Worm (Caenorhabditis elegans) whole organism, young adult: ENCODE results near the gene irld-24.
A peak's percentile ranks its signal among the peaks of the same experiment; 100 is the strongest.

Experiments used
- B0019.2 ChIP-seq: fragments of 200-800 bp; sonication (Bioruptor generic); conservative IDR thresholded peaks from 2 replicates; pipeline ENCODE4 v1.3.6; 2022; ENCODE audit warnings: missing genetic modification reagents, missing genetic modification characterization, missing compliant biosample characterization
- C06A6.2 ChIP-seq: fragments of 200-800 bp; sonication (Bioruptor generic); conservative IDR thresholded peaks from 2 replicates; pipeline ENCODE4 v1.3.6; 2022; ENCODE audit warnings: missing genetic modification characterization, missing compliant biosample characterization
- D2030.7 ChIP-seq: fragments of 200-800 bp; sonication (Bioruptor generic); IDR thresholded peaks from 2 replicates; pipeline ENCODE4 v1.3.6; 2022; ENCODE audit warnings: missing genetic modification reagents, missing genetic modification characterization, missing compliant biosample characterization
- F23B12.7 ChIP-seq: sonication (generic microtip); optimal IDR thresholded peaks from 2 replicates; lab custom pipeline; 2017; ENCODE audit warnings: missing genetic modification characterization, mild to moderate bottlenecking, missing compliant biosample characterization, antibody characterized with exemption, moderate library complexity; ENCODE audit not compliant: insufficient read depth
- F33H1.4 ChIP-seq: fragments of 200-800 bp; sonication (Bioruptor generic); IDR thresholded peaks from 2 replicates; pipeline ENCODE4 v1.3.6; 2022; ENCODE audit warnings: missing genetic modification reagents, missing genetic modification characterization, missing compliant biosample characterization
- F39B2.1 ChIP-seq: fragments of 200-800 bp; sonication (Bioruptor generic); IDR thresholded peaks from 2 replicates; pipeline ENCODE4 v1.3.6; 2022; ENCODE audit warnings: missing genetic modification reagents, missing genetic modification characterization, missing compliant biosample characterization
- Y53F4B.3 ChIP-seq: fragments of 200-800 bp; sonication (Bioruptor generic); IDR thresholded peaks from 2 replicates; pipeline ENCODE4 v1.3.6; 2022; ENCODE audit warnings: missing genetic modification reagents, missing genetic modification characterization, missing compliant biosample characterization
- Y67H2A.10 ChIP-seq: fragments of 200-800 bp; sonication (Bioruptor generic); conservative IDR thresholded peaks from 2 replicates; pipeline ENCODE4 v1.3.6; 2022; ENCODE audit warnings: missing genetic modification reagents, missing genetic modification characterization, missing compliant biosample characterization
- ZK185.1 ChIP-seq: sonication (generic microtip); optimal IDR thresholded peaks from 2 replicates; lab custom pipeline; 2016; ENCODE audit warnings: mild to moderate bottlenecking, missing genetic modification characterization, missing compliant biosample characterization; ENCODE audit not compliant: poor library complexity, severe bottlenecking
- akir-1 ChIP-seq: fragments of 200-800 bp; sonication (Bioruptor generic); optimal IDR thresholded peaks from 2 replicates; lab custom pipeline; 2018; ENCODE audit warnings: mild to moderate bottlenecking, missing genetic modification characterization, moderate library complexity, missing compliant biosample characterization
- aptf-2 ChIP-seq: fragments of 200-800 bp; sonication (Bioruptor generic); conservative IDR thresholded peaks from 2 replicates; pipeline ENCODE4 v1.3.6; 2022; ENCODE audit warnings: missing genetic modification reagents, missing genetic modification characterization, missing compliant biosample characterization
- atf-7 ChIP-seq: sonication (generic microtip); optimal IDR thresholded peaks from 2 replicates; lab custom pipeline; 2017; ENCODE audit warnings: mild to moderate bottlenecking, missing genetic modification characterization, missing compliant biosample characterization
- attf-3 ChIP-seq: fragments of 200-800 bp; sonication (Bioruptor generic); conservative IDR thresholded peaks from 2 replicates; pipeline ENCODE4 v1.3.6; 2022; ENCODE audit warnings: missing genetic modification reagents, missing genetic modification characterization, missing compliant biosample characterization
- attf-5 ChIP-seq: fragments of 200-800 bp; sonication (Bioruptor generic); optimal IDR thresholded peaks from 2 replicates; lab custom pipeline; 2018; ENCODE audit warnings: mild to moderate bottlenecking, missing genetic modification characterization, missing compliant biosample characterization
- attf-6 ChIP-seq: fragments of 200-800 bp; sonication (Bioruptor generic); IDR thresholded peaks from 2 replicates; pipeline ENCODE4 v1.3.6; 2022; ENCODE audit warnings: missing genetic modification reagents, missing genetic modification characterization, missing compliant biosample characterization
- bed-2 ChIP-seq: fragments of 200-800 bp; sonication (Bioruptor generic); IDR thresholded peaks from 2 replicates; pipeline ENCODE4 v1.3.6; 2022; ENCODE audit warnings: missing genetic modification reagents, missing genetic modification characterization, missing compliant biosample characterization
- cebp-2 ChIP-seq: fragments of 200-800 bp; sonication (Bioruptor generic); IDR thresholded peaks from 2 replicates; pipeline ENCODE4 v1.3.6; 2022; ENCODE audit warnings: missing genetic modification characterization, missing compliant biosample characterization
- ceh-58 ChIP-seq: fragments of 200-800 bp; sonication (Bioruptor generic); IDR thresholded peaks from 2 replicates; pipeline ENCODE4 v1.3.6; 2022; ENCODE audit warnings: missing genetic modification characterization, missing compliant biosample characterization
- ceh-79 ChIP-seq: sonication (generic microtip); optimal IDR thresholded peaks from 2 replicates; lab custom pipeline; 2017; ENCODE audit warnings: mild to moderate bottlenecking, missing genetic modification characterization, missing compliant biosample characterization
- efl-1 ChIP-seq: fragments of 150-350 bp; optimal IDR thresholded peaks from 2 replicates; lab custom pipeline; 2014; ENCODE audit warnings: missing biosample characterization, missing genetic modification reagents, missing genetic modification characterization
- egl-44 ChIP-seq: fragments of 200-800 bp; sonication (Bioruptor generic); IDR thresholded peaks from 2 replicates; pipeline ENCODE4 v1.3.6; 2022; ENCODE audit warnings: missing genetic modification reagents, missing genetic modification characterization, missing compliant biosample characterization
- ets-4 ChIP-seq: fragments of 200-800 bp; sonication (Bioruptor generic); optimal IDR thresholded peaks from 2 replicates; lab custom pipeline; 2018; ENCODE audit warnings: mild to moderate bottlenecking, missing genetic modification characterization, missing compliant biosample characterization
- hlh-26 ChIP-seq: fragments of 200-800 bp; sonication (Bioruptor generic); conservative IDR thresholded peaks from 2 replicates; pipeline ENCODE4 v1.3.6; 2022; ENCODE audit warnings: missing genetic modification reagents, missing genetic modification characterization, missing compliant biosample characterization
- lag-1 ChIP-seq: fragments of 200-800 bp; sonication (Bioruptor generic); IDR thresholded peaks from 2 replicates; pipeline ENCODE4 v1.3.6; 2022; ENCODE audit warnings: missing genetic modification reagents, missing genetic modification characterization, missing compliant biosample characterization
- let-526 ChIP-seq: fragments of 200-800 bp; sonication (Bioruptor generic); IDR thresholded peaks from 2 replicates; pipeline ENCODE4 v1.3.6; 2022; ENCODE audit warnings: missing genetic modification reagents, missing genetic modification characterization, missing compliant biosample characterization
- let-607 ChIP-seq, 2 experiments: fragments of 200-800 bp in 1 of 2; sonication (Bioruptor generic) in 1 of 2; sonication (generic microtip) in 1 of 2; optimal IDR thresholded peaks; 2 replicates each; lab custom pipeline; 2016 to 2018; ENCODE audit warnings: mild to moderate bottlenecking in 2 of 2, missing compliant biosample characterization in 2 of 2, missing genetic modification characterization in 2 of 2, moderate library complexity in 2 of 2, missing genotype in 1 of 2
- lin-26 ChIP-seq: fragments of 200-800 bp; sonication (Bioruptor generic); IDR thresholded peaks from 2 replicates; pipeline ENCODE4 v1.3.6; 2022; ENCODE audit warnings: missing genetic modification reagents, missing genetic modification characterization, missing compliant biosample characterization
- lin-35 ChIP-seq, 3 experiments: fragments of 150-350 bp in 2 of 3; sonication (generic microtip) in 1 of 3; optimal IDR thresholded peaks; 2 replicates each; lab custom pipeline; 2014 to 2018; ENCODE audit warnings: missing biosample characterization in 3 of 3, missing genetic modification characterization in 3 of 3, missing genetic modification reagents in 3 of 3
- lin-54 ChIP-seq: fragments of 200-800 bp; sonication (Bioruptor generic); optimal IDR thresholded peaks from 2 replicates; lab custom pipeline; 2018; ENCODE audit warnings: mild to moderate bottlenecking, missing genetic modification characterization, missing compliant biosample characterization
- lsl-1 ChIP-seq: fragments of 200-800 bp; sonication (Bioruptor generic); optimal IDR thresholded peaks from 2 replicates; lab custom pipeline; 2018; ENCODE audit warnings: mild to moderate bottlenecking, missing genetic modification characterization, moderate library complexity, missing compliant biosample characterization
- lsy-27 ChIP-seq: sonication (generic microtip); optimal IDR thresholded peaks from 2 replicates; lab custom pipeline; 2017; ENCODE audit warnings: missing genetic modification characterization, mild to moderate bottlenecking, missing compliant biosample characterization, antibody characterized with exemption, missing genotype, borderline replicate concordance; ENCODE audit not compliant: insufficient read depth
- madf-10 ChIP-seq: sonication (generic microtip); optimal IDR thresholded peaks from 2 replicates; lab custom pipeline; 2016; ENCODE audit warnings: mild to moderate bottlenecking, missing genetic modification characterization, missing compliant biosample characterization
- mcd-1 ChIP-seq: fragments of 200-800 bp; sonication (Bioruptor generic); IDR thresholded peaks from 2 replicates; pipeline ENCODE4 v1.3.6; 2022; ENCODE audit warnings: missing genetic modification reagents, missing genetic modification characterization, missing compliant biosample characterization
- nhr-27 ChIP-seq: fragments of 200-800 bp; sonication (Bioruptor generic); optimal IDR thresholded peaks from 2 replicates; lab custom pipeline; 2018; ENCODE audit warnings: mild to moderate bottlenecking, missing genetic modification characterization, moderate library complexity, missing compliant biosample characterization
- pha-4 ChIP-seq: fragments of 150-350 bp; sonication (generic microtip); optimal IDR thresholded peaks from 2 replicates; lab custom pipeline; 2014; ENCODE audit warnings: missing biosample characterization, missing genetic modification reagents, missing genetic modification characterization
- rec-8 ChIP-seq, 2 experiments: sonication (generic microtip); optimal IDR thresholded peaks; 2 replicates each; lab custom pipeline; 2016; ENCODE audit warnings: mild to moderate bottlenecking in 2 of 2, missing genetic modification characterization in 2 of 2, missing genetic modification reagents in 2 of 2, missing genotype in 2 of 2, missing biosample characterization in 1 of 2, missing compliant biosample characterization in 1 of 2, moderate library complexity in 1 of 2
- rpc-1 ChIP-seq, 2 experiments: fragments of 150-350 bp in 1 of 2; sonication (generic microtip) in 1 of 2; optimal IDR thresholded peaks; 2 replicates each; lab custom pipeline; 2014 to 2018; ENCODE audit warnings: missing biosample characterization in 1 of 2, missing genetic modification characterization in 1 of 2, missing genetic modification reagents in 1 of 2, missing genotype in 1 of 2
- snpc-1.1 ChIP-seq: sonication (generic microtip); optimal IDR thresholded peaks from 2 replicates; lab custom pipeline; 2017; ENCODE audit warnings: missing genetic modification characterization, mild to moderate bottlenecking, missing compliant biosample characterization, antibody characterized with exemption, moderate library complexity, missing genotype, missing genetic modification reagents; ENCODE audit not compliant: insufficient read depth
- snpc-4 ChIP-seq, 5 experiments: fragments of 150-350 bp in 1 of 5; sonication (generic microtip) in 4 of 5; optimal IDR thresholded peaks; 2 replicates each; lab custom pipeline; 2014 to 2018; ENCODE audit warnings: missing genetic modification characterization in 5 of 5, missing biosample characterization in 3 of 5, antibody characterized with exemption in 2 of 5, mild to moderate bottlenecking in 2 of 5, missing compliant biosample characterization in 2 of 5, missing genotype in 2 of 5, moderate library complexity in 2 of 5, missing genetic modification reagents in 1 of 5
- sptf-2 ChIP-seq: fragments of 200-800 bp; sonication (Bioruptor generic); optimal IDR thresholded peaks from 2 replicates; lab custom pipeline; 2018; ENCODE audit warnings: mild to moderate bottlenecking, missing genetic modification characterization, missing compliant biosample characterization
- unc-130 ChIP-seq: sonication (generic microtip); optimal IDR thresholded peaks from 2 replicates; lab custom pipeline; 2016; ENCODE audit warnings: missing genetic modification reagents, missing genetic modification characterization, missing compliant biosample characterization
- ztf-25 ChIP-seq: fragments of 200-800 bp; sonication (Bioruptor generic); IDR thresholded peaks from 2 replicates; pipeline ENCODE4 v1.3.6; 2022; ENCODE audit warnings: missing genetic modification reagents, missing genetic modification characterization, missing compliant biosample characterization
- ztf-26 ChIP-seq: sonication (generic microtip); optimal IDR thresholded peaks from 2 replicates; lab custom pipeline; 2017; ENCODE audit warnings: missing genetic modification characterization, missing compliant biosample characterization
- ztf-28 ChIP-seq: fragments of 200-800 bp; sonication (Bioruptor generic); IDR thresholded peaks from 2 replicates; pipeline ENCODE4 v1.3.6; 2022; ENCODE audit warnings: missing genetic modification reagents, missing genetic modification characterization, missing compliant biosample characterization
- ztf-6 ChIP-seq: fragments of 200-800 bp; sonication (Bioruptor generic); IDR thresholded peaks from 2 replicates; pipeline ENCODE4 v1.3.6; 2022; ENCODE audit warnings: missing genetic modification reagents, missing genetic modification characterization, missing compliant biosample characterization

irld-24 gene

DNA sequence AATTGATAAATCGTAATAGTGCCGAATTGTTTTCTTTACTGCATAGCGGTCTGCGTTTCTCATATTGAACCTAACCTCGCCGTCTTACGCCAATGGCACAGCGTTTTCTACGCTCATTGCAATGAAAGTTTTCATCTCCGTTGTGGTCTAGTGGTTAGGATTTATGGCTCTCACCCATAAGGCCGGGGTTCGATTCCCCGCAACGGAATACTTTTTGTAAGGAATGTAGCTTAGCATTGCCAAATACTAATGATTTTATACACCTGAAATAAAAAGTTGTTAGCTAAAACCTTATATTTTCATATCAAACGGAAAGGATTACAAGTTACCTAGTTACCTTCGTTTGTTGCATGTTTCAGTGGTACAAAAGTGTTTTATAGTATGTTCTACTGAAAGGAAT, 29.4 kb downstream of the irld-24 start (continued):
- no peak for TF ChIP-seq aptf-2 (GFP tag; lab: Robert Waterston, UW)
- TF ChIP-seq ets-4 (GFP tag; lab: Kevin White, UChicago), result no peak
- peak; percentile 38; the same call in 1 of the 2 replicates for TF ChIP-seq ztf-28 (GFP tag; lab: Robert Waterston, UW)
- no peak for TF ChIP-seq lin-54 (GFP tag; lab: Kevin White, UChicago)
- peak; percentile 44; the same call in 1 of the 2 replicates for TF ChIP-seq let-526 (GFP tag; lab: Robert Waterston, UW)
- TF ChIP-seq attf-3 (GFP tag; lab: Robert Waterston, UW), result 0 out of 2 replicates have a peak, but pooled peaks have one; percentile 10
- TF ChIP-seq lsy-27 (tag; lab: Kevin White, UChicago), result no peak
- TF ChIP-seq lsl-1, result no peak
- peak; percentile 74 for TF ChIP-seq ZK185.1 (tag; lab: Kevin White, UChicago)
- TF ChIP-seq ztf-6 (GFP tag; lab: Robert Waterston, UW), result peak; percentile 15; the same call in 1 of the 2 replicates
- TF ChIP-seq F39B2.1 (GFP tag; lab: Robert Waterston, UW), result no peak
- 0 out of 2 replicates have a peak, but pooled peaks have one; percentile 38 for TF ChIP-seq cebp-2
- peak; percentile 96 for TF ChIP-seq rpc-1 (optimal IDR thresholded peaks at IDR 0.05; lab: Kevin White, UChicago)
- TF ChIP-seq rpc-1 (tag; optimal IDR thresholded peaks at IDR 0.05; lab: Kevin White, UChicago), result peak; percentile 95
- 0 out of 2 replicates have a peak, but pooled peaks have one; percentile 23 for TF ChIP-seq B0019.2
- TF ChIP-seq ceh-79 (tag; lab: Kevin White, UChicago), result peak; percentile 51
- peak; percentile 62; the same call in 1 of the 2 replicates for TF ChIP-seq mcd-1 (GFP tag; lab: Robert Waterston, UW)
- TF ChIP-seq hlh-26, result no peak
- TF ChIP-seq akir-1 (GFP tag; lab: Kevin White, UChicago), result no peak
- peak in 1 of 3 experiments; percentile 74 for TF ChIP-seq lin-35 (GFP tag; optimal IDR thresholded peaks at IDR 0.05; lab: Kevin White, UChicago)
- no peak for TF ChIP-seq ceh-58 (GFP tag; lab: Robert Waterston, UW)
- TF ChIP-seq lag-1 (GFP tag; lab: Robert Waterston, UW), result 0 out of 2 replicates have a peak, but pooled peaks have one; percentile 73
- peak; percentile 51 to 74 for TF ChIP-seq let-607 (tag; optimal IDR thresholded peaks at IDR 0.05; lab: Kevin White, UChicago)
- no peak for TF ChIP-seq Y53F4B.3 (GFP tag; lab: Robert Waterston, UW)
- TF ChIP-seq F23B12.7 (tag; lab: Kevin White, UChicago), result peak; percentile 72
- TF ChIP-seq rec-8 (tag; optimal IDR thresholded peaks at IDR 0.05; lab: Kevin White, UChicago), result peak; percentile 70 to 85
- TF ChIP-seq ztf-25 (GFP tag; lab: Robert Waterston, UW), result peak; percentile 83; the same call in 1 of the 2 replicates
- no peak for TF ChIP-seq efl-1 (GFP tag; lab: Kevin White, UChicago)
- no peak for TF ChIP-seq Y67H2A.10 (GFP tag; lab: Robert Waterston, UW)
- peak; percentile 75 for TF ChIP-seq atf-7
- TF ChIP-seq egl-44 (GFP tag; lab: Robert Waterston, UW), result peak; percentile 73
- peak; percentile 61 for TF ChIP-seq D2030.7
- TF ChIP-seq attf-6 (GFP tag; lab: Robert Waterston, UW), result 0 out of 2 replicates have a peak, but pooled peaks have one; percentile 48
- no peak for TF ChIP-seq pha-4 (tag; lab: Kevin White, UChicago)
- peak; percentile 72 for TF ChIP-seq snpc-4 (GFP tag; optimal IDR thresholded peaks at IDR 0.05; lab: Kevin White, UChicago)
- TF ChIP-seq snpc-4 (tag; optimal IDR thresholded peaks at IDR 0.05; lab: Kevin White, UChicago), result peak in 3 of 4 experiments; percentile 63 to 85 (median 76)
- TF ChIP-seq ztf-26 (tag; lab: Kevin White, UChicago), result peak; percentile 57
- peak; percentile 52 for TF ChIP-seq snpc-1.1 (tag; lab: Kevin White, UChicago)
- TF ChIP-seq unc-130 (GFP tag; lab: Kevin White, UChicago), result peak; percentile 31
- TF ChIP-seq F33H1.4 (GFP tag; lab: Robert Waterston, UW), result no peak
- peak; percentile 89 for TF ChIP-seq lin-26
- TF ChIP-seq attf-5, result peak; percentile 68
- 0 out of 2 replicates have a peak, but pooled peaks have one; percentile 34 for TF ChIP-seq C06A6.2 (GFP tag; lab: Robert Waterston, UW)
- TF ChIP-seq nhr-27 (tag; lab: Kevin White, UChicago), result no peak
- peak; percentile 82 for TF ChIP-seq madf-10 (tag; lab: Kevin White, UChicago)
- no peak for TF ChIP-seq sptf-2
- TF ChIP-seq bed-2 (GFP tag; lab: Robert Waterston, UW), result no peak
